Fruit fly (Drosophila melanogaster) whole organism: Measurements from ENCODE around the gene Acsx2.

Experiments
- EcR ChIP-seq, 2 experiments: fragments of >200 bp; optimal IDR thresholded peaks; 2 replicates each; lab custom pipeline; 2017; ENCODE audit warnings: missing biosample characterization in 2 of 2, missing genetic modification characterization in 2 of 2, missing genetic modification reagents in 2 of 2
- pan ChIP-seq: fragments of >200 bp; optimal IDR thresholded peaks from 2 replicates; lab custom pipeline; 2017
- usp ChIP-seq: fragments of >200 bp; optimal IDR thresholded peaks from 2 replicates; lab custom pipeline; 2017; ENCODE audit warnings: missing biosample characterization, missing genetic modification characterization, mixed read lengths

DNA sequence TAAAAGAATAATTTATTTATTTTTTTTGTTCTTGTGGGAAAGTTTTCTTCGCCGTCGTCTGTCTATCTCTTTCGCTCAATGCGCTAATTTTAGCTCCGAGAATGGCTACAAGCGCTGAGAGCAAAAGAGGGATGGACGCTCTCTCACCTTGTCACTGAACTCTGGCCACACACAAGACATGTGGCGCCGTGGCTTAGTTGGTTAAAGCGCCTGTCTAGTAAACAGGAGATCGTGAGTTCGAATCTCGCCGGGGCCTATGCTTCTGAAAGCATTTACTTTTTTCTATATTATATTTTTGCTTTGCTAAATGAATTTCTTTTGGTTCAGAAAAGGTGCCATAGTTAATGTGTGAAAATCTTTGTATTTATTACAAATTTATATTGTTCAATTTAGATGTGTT is 24.0 kb downstream of the Acsx2 start:
- TF ChIP-seq EcR (GFP tag; optimal IDR thresholded peaks at IDR 0.05; lab: Kevin White, UChicago) = no peak
- TF ChIP-seq usp (GFP tag; lab: Kevin White, UChicago) = no peak
- no peak for TF ChIP-seq pan (lab: Kevin White, UChicago)
